Fruit fly (Drosophila melanogaster) whole organism, embryonic: ENCODE results near the gene slmb.

Source experiments
- Aef1 ChIP-seq: fragments of 200-800 bp; sonication (Bioruptor generic); IDR thresholded peaks from 3 replicates; pipeline ENCODE4 v1.3.6; 2022; ENCODE audit warnings: missing biosample characterization, missing genetic modification characterization
- B-H2 ChIP-seq: fragments of 200-800 bp; sonication (Bioruptor generic); optimal IDR thresholded peaks from 2 replicates; lab custom pipeline; 2018; ENCODE audit warnings: missing biosample characterization, mild to moderate bottlenecking, missing genetic modification characterization
- Blimp-1 ChIP-seq: fragments of 200-800 bp; sonication (Bioruptor generic); optimal IDR thresholded peaks from 3 replicates; lab custom pipeline; 2018; ENCODE audit warnings: missing biosample characterization, missing genetic modification characterization, mild to moderate bottlenecking, moderate library complexity, missing genetic modification reagents
- CG10267 ChIP-seq: fragments of 200-800 bp; sonication (Bioruptor generic); optimal IDR thresholded peaks from 2 replicates; lab custom pipeline; 2018; ENCODE audit warnings: missing biosample characterization, mild to moderate bottlenecking, missing genetic modification characterization, moderate library complexity
- CG10543 ChIP-seq: fragments of 200-800 bp; sonication (Bioruptor generic); optimal IDR thresholded peaks from 3 replicates; lab custom pipeline; 2017; ENCODE audit warnings: missing biosample characterization, mild to moderate bottlenecking, missing genetic modification characterization, moderate library complexity
- CG10654 ChIP-seq: fragments of 200-800 bp; sonication (Bioruptor generic); optimal IDR thresholded peaks from 2 replicates; lab custom pipeline; 2016; ENCODE audit warnings: missing biosample characterization, missing genetic modification characterization
- CG15514 ChIP-seq: fragments of 200-800 bp; sonication (Bioruptor generic); optimal IDR thresholded peaks from 3 replicates; lab custom pipeline; 2017; ENCODE audit warnings: missing biosample characterization, missing genetic modification characterization, mild to moderate bottlenecking, moderate library complexity, missing genetic modification reagents
- CG16813 ChIP-seq: fragments of 200-800 bp; sonication (Bioruptor generic); IDR thresholded peaks from 3 replicates; pipeline ENCODE4 v1.3.6; 2022; ENCODE audit warnings: missing biosample characterization, missing genetic modification characterization; ENCODE audit not compliant: partially characterized antibody
- CG17361 ChIP-seq: fragments of 200-800 bp; sonication (Bioruptor generic); IDR thresholded peaks from 3 replicates; pipeline ENCODE4 v1.3.6; 2022; ENCODE audit warnings: missing biosample characterization, missing genetic modification characterization
- CG17385 ChIP-seq: fragments of 200-800 bp; sonication (Bioruptor generic); optimal IDR thresholded peaks from 3 replicates; lab custom pipeline; 2018; ENCODE audit warnings: missing biosample characterization, mild to moderate bottlenecking, missing genetic modification characterization
- CG31224 ChIP-seq: fragments of 200-800 bp; sonication (Bioruptor generic); IDR thresholded peaks from 2 replicates; pipeline ENCODE4 v1.3.6; 2022; ENCODE audit warnings: missing biosample characterization, missing genetic modification characterization
- CG32772 ChIP-seq: fragments of 200-800 bp; sonication (Bioruptor generic); IDR thresholded peaks from 2 replicates; pipeline ENCODE4 v1.3.6; 2022; ENCODE audit warnings: missing biosample characterization, missing genetic modification characterization
- CG3407 ChIP-seq: fragments of 200-800 bp; sonication (Bioruptor generic); optimal IDR thresholded peaks from 2 replicates; lab custom pipeline; 2018; ENCODE audit warnings: missing biosample characterization, mild to moderate bottlenecking, missing genetic modification characterization
- CG34376 ChIP-seq: fragments of 200-800 bp; sonication (Bioruptor generic); optimal IDR thresholded peaks from 2 replicates; lab custom pipeline; 2018; ENCODE audit warnings: missing biosample characterization, mild to moderate bottlenecking, missing genetic modification characterization
- CG4328 ChIP-seq: fragments of 200-800 bp; sonication (Bioruptor generic); optimal IDR thresholded peaks from 3 replicates; lab custom pipeline; 2017; ENCODE audit warnings: missing biosample characterization, missing genetic modification reagents, missing genetic modification characterization
- CG9817 ChIP-seq: fragments of 200-800 bp; sonication (Bioruptor generic); optimal IDR thresholded peaks from 2 replicates; lab custom pipeline; 2018; ENCODE audit warnings: missing biosample characterization, mild to moderate bottlenecking, missing genetic modification characterization, moderate library complexity
- Camta ChIP-seq: fragments of 200-800 bp; sonication (Bioruptor generic); optimal IDR thresholded peaks from 2 replicates; lab custom pipeline; 2016; ENCODE audit warnings: missing biosample characterization, missing genetic modification characterization
- Dll ChIP-seq: fragments of 200-800 bp; sonication (Bioruptor generic); IDR thresholded peaks from 4 replicates; pipeline ENCODE4 v1.3.6; 2022; ENCODE audit warnings: missing biosample characterization, missing genetic modification characterization; ENCODE audit not compliant: partially characterized antibody
- Dref ChIP-seq: fragments of 200-800 bp; sonication (Bioruptor generic); IDR thresholded peaks from 2 replicates; pipeline ENCODE4 v1.3.6; 2022; ENCODE audit warnings: missing biosample characterization, missing genetic modification characterization
- Lhr ChIP-seq: fragments of 200-800 bp; sonication (Bioruptor generic); optimal IDR thresholded peaks from 3 replicates; lab custom pipeline; 2017; ENCODE audit warnings: mild to moderate bottlenecking, missing biosample characterization, missing genetic modification reagents, missing genetic modification characterization
- MBD-R2 ChIP-seq: fragments of 200-800 bp; sonication (Bioruptor generic); IDR thresholded peaks from 2 replicates; pipeline ENCODE4 v1.3.6; 2022; ENCODE audit warnings: missing biosample characterization, missing genetic modification characterization
- Nf-YA ChIP-seq: fragments of 200-800 bp; sonication (Bioruptor generic); IDR thresholded peaks from 2 replicates; pipeline ENCODE4 v1.3.6; 2022; ENCODE audit warnings: missing biosample characterization, missing genetic modification characterization
- Optix ChIP-seq: fragments of 200-800 bp; sonication (Bioruptor generic); IDR thresholded peaks from 3 replicates; pipeline ENCODE4 v1.3.6; 2022; ENCODE audit warnings: missing biosample characterization, missing genetic modification characterization
- Ravus ChIP-seq: fragments of 200-800 bp; sonication (Bioruptor generic); IDR thresholded peaks from 2 replicates; pipeline ENCODE4 v1.3.6; 2022; ENCODE audit warnings: missing biosample characterization, missing genetic modification characterization
- Rfx ChIP-seq: fragments of 200-800 bp; sonication (Bioruptor generic); IDR thresholded peaks from 2 replicates; pipeline ENCODE4 v1.3.6; 2022; ENCODE audit warnings: missing biosample characterization, missing genetic modification characterization
- Scr ChIP-seq: fragments of 200-800 bp; sonication (Bioruptor generic); IDR thresholded peaks from 2 replicates; pipeline ENCODE4 v1.3.6; 2022; ENCODE audit warnings: missing biosample characterization, missing genetic modification characterization; ENCODE audit not compliant: partially characterized antibody
- Side ChIP-seq: fragments of 200-800 bp; sonication (Bioruptor generic); optimal IDR thresholded peaks from 2 replicates; lab custom pipeline; 2016; ENCODE audit warnings: missing biosample characterization, missing genetic modification characterization
- Sry-β ChIP-seq: fragments of 200-800 bp; sonication (Bioruptor generic); optimal IDR thresholded peaks from 2 replicates; lab custom pipeline; 2018; ENCODE audit warnings: missing biosample characterization, mild to moderate bottlenecking, missing genetic modification characterization, moderate library complexity
- Sry-δ ChIP-seq: fragments of 200-800 bp; sonication (Bioruptor generic); optimal IDR thresholded peaks from 2 replicates; lab custom pipeline; 2016; ENCODE audit warnings: missing biosample characterization, missing genetic modification characterization
- Xbp1 ChIP-seq: fragments of 200-800 bp; sonication (Bioruptor generic); optimal IDR thresholded peaks from 3 replicates; lab custom pipeline; 2016; ENCODE audit warnings: missing biosample characterization, mild to moderate bottlenecking, missing genetic modification characterization
- ato ChIP-seq: fragments of 200-800 bp; sonication (Bioruptor generic); IDR thresholded peaks from 2 replicates; pipeline ENCODE4 v1.3.6; 2022; ENCODE audit warnings: missing biosample characterization, missing genetic modification characterization; ENCODE audit not compliant: partially characterized antibody
- bigmax ChIP-seq: fragments of 200-800 bp; sonication (Bioruptor generic); optimal IDR thresholded peaks from 2 replicates; lab custom pipeline; 2018; ENCODE audit warnings: missing biosample characterization, mild to moderate bottlenecking, missing genetic modification characterization
- croc ChIP-seq: fragments of 200-800 bp; sonication (Bioruptor generic); conservative IDR thresholded peaks from 3 replicates; pipeline ENCODE4 v1.3.6; 2022; ENCODE audit warnings: missing biosample characterization, missing genetic modification characterization
- dpn ChIP-seq, 2 experiments: fragments of 200-800 bp; sonication (Bioruptor generic); optimal IDR thresholded peaks; 3 replicates each; lab custom pipeline; 2016; ENCODE audit warnings: missing biosample characterization in 2 of 2, missing genetic modification characterization in 2 of 2
- esg ChIP-seq: fragments of 200-800 bp; sonication (Bioruptor generic); conservative IDR thresholded peaks from 2 replicates; pipeline ENCODE4 v1.3.6; 2022; ENCODE audit warnings: missing biosample characterization, missing genetic modification characterization
- kah ChIP-seq: fragments of 200-800 bp; sonication (Bioruptor generic); optimal IDR thresholded peaks from 2 replicates; lab custom pipeline; 2018; ENCODE audit warnings: missing biosample characterization, mild to moderate bottlenecking, missing genetic modification characterization
- kay ChIP-seq: fragments of 200-800 bp; sonication (Bioruptor generic); optimal IDR thresholded peaks from 2 replicates; lab custom pipeline; 2016; ENCODE audit warnings: missing biosample characterization, missing genetic modification characterization
- lilli ChIP-seq: fragments of 200-800 bp; sonication (Bioruptor generic); optimal IDR thresholded peaks from 3 replicates; lab custom pipeline; 2016; ENCODE audit warnings: missing biosample characterization, missing genetic modification characterization
- lov ChIP-seq, 2 experiments: fragments of 200-800 bp in 1 of 2; fragments of >200 bp in 1 of 2; sonication (Bioruptor generic) in 1 of 2; IDR thresholded peaks in 1 of 2; optimal IDR thresholded peaks in 1 of 2; 2 replicates in 1 of 2; 3 replicates in 1 of 2; pipeline versions ENCODE4 v1.3.6 to Lab custom; 2017 to 2022; ENCODE audit warnings: missing biosample characterization in 1 of 2, missing genetic modification characterization in 1 of 2
- mld ChIP-seq: fragments of 200-800 bp; sonication (Bioruptor generic); IDR thresholded peaks from 3 replicates; pipeline ENCODE4 v1.3.6; 2022; ENCODE audit warnings: missing biosample characterization, missing genetic modification characterization; ENCODE audit not compliant: partially characterized antibody
- odd ChIP-seq: fragments of 200-800 bp; sonication (Bioruptor generic); optimal IDR thresholded peaks from 2 replicates; lab custom pipeline; 2017; ENCODE audit warnings: missing biosample characterization, mild to moderate bottlenecking, missing genetic modification characterization
- phol ChIP-seq: fragments of 200-800 bp; sonication (Bioruptor generic); optimal IDR thresholded peaks from 3 replicates; lab custom pipeline; 2018; ENCODE audit warnings: missing biosample characterization, mild to moderate bottlenecking, missing genetic modification characterization, moderate library complexity
- sd ChIP-seq: fragments of 200-800 bp; sonication (Bioruptor generic); optimal IDR thresholded peaks from 3 replicates; lab custom pipeline; 2018; ENCODE audit warnings: missing biosample characterization, mild to moderate bottlenecking, missing genetic modification characterization, moderate library complexity
- sisA ChIP-seq: fragments of 200-800 bp; sonication (Bioruptor generic); IDR thresholded peaks from 2 replicates; pipeline ENCODE4 v1.3.6; 2022; ENCODE audit warnings: missing biosample characterization, missing genetic modification characterization
- sug ChIP-seq: fragments of 200-800 bp; optimal IDR thresholded peaks from 2 replicates; lab custom pipeline; 2019; ENCODE audit warnings: missing biosample characterization, mild to moderate bottlenecking, missing genetic modification characterization, moderate library complexity
- trem ChIP-seq: fragments of 200-800 bp; optimal IDR thresholded peaks from 3 replicates; lab custom pipeline; 2019; ENCODE audit warnings: missing biosample characterization, mild to moderate bottlenecking, missing genetic modification characterization, moderate library complexity
- vvl ChIP-seq: fragments of 200-800 bp; sonication (Bioruptor generic); IDR thresholded peaks from 2 replicates; pipeline ENCODE4 v1.3.6; 2022; ENCODE audit warnings: missing biosample characterization, missing genetic modification characterization
- zf30C ChIP-seq: fragments of 200-800 bp; sonication (Bioruptor generic); optimal IDR thresholded peaks from 3 replicates; lab custom pipeline; 2018; ENCODE audit warnings: missing biosample characterization, mild to moderate bottlenecking, missing genetic modification characterization
- zfh2 ChIP-seq: fragments of 200-800 bp; sonication (Bioruptor generic); optimal IDR thresholded peaks from 2 replicates; lab custom pipeline; 2016; ENCODE audit warnings: missing biosample characterization, missing genetic modification characterization

The slmb gene

dm6 chr3R:21140458-21140857 lies 13.2 kb upstream of the slmb start, which contains the start of gene SNF4Agamma (continued):
- TF ChIP-seq Side (GFP tag; lab: Kevin White, UChicago) (no peak), zfh2 (GFP tag; lab: Kevin White, UChicago) (peak; percentile 50), mld (GFP tag; lab: Robert Waterston, UW) (peak; percentile 41; the same call in 1 of the 3 replicates), CG10543 (GFP tag; lab: Kevin White, UChicago) (no peak), Sry-δ (GFP tag; lab: Kevin White, UChicago) (peak; percentile 50), croc (GFP tag; lab: Robert Waterston, UW) (0 out of 3 replicates have a peak, but pooled peaks have one; percentile 19), Blimp-1 (GFP tag; lab: Kevin White, UChicago) (peak; percentile 7), CG10267 (tag; lab: Kevin White, UChicago) (peak; percentile 23), Xbp1 (GFP tag; lab: Kevin White, UChicago) (peak; percentile 57), vvl (GFP tag; lab: Robert Waterston, UW) (0 out of 2 replicates have a peak, but pooled peaks have one; percentile 37), CG17385 (GFP tag; lab: Kevin White, UChicago) (no peak), lov (optimal IDR thresholded peaks at IDR 0.05; lab: Kevin White, UChicago) (no peak), lov (GFP tag; IDR thresholded peaks at IDR 0.05; lab: Robert Waterston, UW) (no peak), sisA (GFP tag; lab: Robert Waterston, UW) (peak; percentile 21; the same call in 1 of the 2 replicates), Camta (peak; percentile 7), esg (GFP tag; lab: Robert Waterston, UW) (0 out of 2 replicates have a peak, but pooled peaks have one; percentile 16), dpn (GFP tag; optimal IDR thresholded peaks at IDR 0.05; lab: Kevin White, UChicago) (peak in 1 of 2 experiments; percentile 27), lilli (GFP tag; lab: Kevin White, UChicago) (peak; percentile 48), Ravus (no peak), Scr (GFP tag; lab: Robert Waterston, UW) (peak; percentile 77), CG15514 (GFP tag; lab: Kevin White, UChicago) (peak; percentile 65), CG3407 (GFP tag; lab: Kevin White, UChicago) (no peak), CG10654 (GFP tag; lab: Kevin White, UChicago) (peak; percentile 22), CG34376 (GFP tag; lab: Kevin White, UChicago) (no peak), ato (GFP tag; lab: Robert Waterston, UW) (peak; percentile 9; the same call in 1 of the 2 replicates), bigmax (GFP tag; lab: Kevin White, UChicago) (no peak), Rfx (GFP tag; lab: Robert Waterston, UW) (peak; percentile 65), B-H2 (GFP tag; lab: Kevin White, UChicago) (peak; percentile 35), CG32772 (GFP tag; lab: Robert Waterston, UW) (no peak), Sry-β (no peak), MBD-R2 (GFP tag; lab: Robert Waterston, UW) (peak; percentile 36; the same call in 1 of the 2 replicates), phol (tag; lab: Kevin White, UChicago) (peak; percentile 46), Optix (GFP tag; lab: Robert Waterston, UW) (no peak), Dll (GFP tag; lab: Robert Waterston, UW) (peak; percentile 88), CG16813 (GFP tag; lab: Robert Waterston, UW) (peak; percentile 77), odd (GFP tag; lab: Kevin White, UChicago) (no peak), CG9817 (tag; lab: Kevin White, UChicago) (peak; percentile 45), zf30C (GFP tag; lab: Kevin White, UChicago) (no peak), Lhr (GFP tag; lab: Kevin White, UChicago) (peak; percentile 45), kay (GFP tag; lab: Kevin White, UChicago) (peak; percentile 10), CG4328 (no peak), Nf-YA (no peak), Aef1 (GFP tag; lab: Robert Waterston, UW) (0 out of 3 replicates have a peak, but pooled peaks have one; percentile 28), sug (tag; lab: Kevin White, UChicago) (peak; percentile 63), kah (no peak), Dref (GFP tag; lab: Robert Waterston, UW) (peak; percentile 63), CG31224 (0 out of 2 replicates have a peak, but pooled peaks have one; percentile 5), trem (tag; lab: Kevin White, UChicago) (peak; percentile 63), sd (tag; lab: Kevin White, UChicago) (peak; percentile 3), CG17361 (GFP tag; lab: Robert Waterston, UW) (peak; percentile 51; the same call in 2 of the 3 replicates)
